Fruit fly (Drosophila melanogaster) whole organism, embryonic: ENCODE data around the gene Slob.

Experiments
- Ada2b ChIP-seq: fragments of 200-800 bp; sonication (Bioruptor generic); IDR thresholded peaks from 2 replicates; pipeline ENCODE4 v1.3.6; 2022; ENCODE audit warnings: missing biosample characterization, missing genetic modification characterization
- CG10147 ChIP-seq: fragments of 200-800 bp; sonication (Bioruptor generic); optimal IDR thresholded peaks from 2 replicates; lab custom pipeline; 2019; ENCODE audit warnings: missing biosample characterization, mild to moderate bottlenecking, missing genetic modification characterization, moderate library complexity
- CG10543 ChIP-seq: fragments of 200-800 bp; sonication (Bioruptor generic); optimal IDR thresholded peaks from 3 replicates; lab custom pipeline; 2017; ENCODE audit warnings: missing biosample characterization, mild to moderate bottlenecking, missing genetic modification characterization, moderate library complexity
- CG15479 ChIP-seq: fragments of 200-800 bp; sonication (Bioruptor generic); optimal IDR thresholded peaks from 3 replicates; lab custom pipeline; 2019; ENCODE audit warnings: missing biosample characterization, mild to moderate bottlenecking, missing genetic modification characterization, moderate library complexity
- CG18011 ChIP-seq: fragments of 200-800 bp; sonication (Bioruptor generic); optimal IDR thresholded peaks from 2 replicates; lab custom pipeline; 2017; ENCODE audit warnings: missing biosample characterization, missing genetic modification characterization, mild to moderate bottlenecking, moderate library complexity, missing genotype
- CG34376 ChIP-seq: fragments of 200-800 bp; sonication (Bioruptor generic); optimal IDR thresholded peaks from 2 replicates; lab custom pipeline; 2018; ENCODE audit warnings: missing biosample characterization, mild to moderate bottlenecking, missing genetic modification characterization
- CG5245 ChIP-seq: fragments of 200-800 bp; sonication (Bioruptor generic); optimal IDR thresholded peaks from 3 replicates; lab custom pipeline; 2016; ENCODE audit warnings: missing biosample characterization, missing genetic modification characterization
- CoRest ChIP-seq: fragments of 200-800 bp; sonication (Bioruptor generic); optimal IDR thresholded peaks from 3 replicates; lab custom pipeline; 2018; ENCODE audit warnings: missing biosample characterization, mild to moderate bottlenecking, missing genetic modification characterization, moderate library complexity
- Deaf1 ChIP-seq: fragments of 200-800 bp; optimal IDR thresholded peaks from 3 replicates; lab custom pipeline; 2019; ENCODE audit warnings: missing biosample characterization, mild to moderate bottlenecking, missing genetic modification characterization, moderate library complexity
- Dref ChIP-seq: fragments of 200-800 bp; sonication (Bioruptor generic); IDR thresholded peaks from 2 replicates; pipeline ENCODE4 v1.3.6; 2022; ENCODE audit warnings: missing biosample characterization, missing genetic modification characterization
- Ets65A ChIP-seq: fragments of 200-800 bp; sonication (Bioruptor generic); peaks from one replicate; lab custom pipeline; 2016; ENCODE audit warnings: missing biosample characterization, missing genetic modification characterization
- GATAe ChIP-seq: fragments of 200-800 bp; sonication (Bioruptor generic); conservative IDR thresholded peaks from 2 replicates; pipeline ENCODE4 v1.3.6; 2022; ENCODE audit warnings: missing biosample characterization, missing genetic modification characterization
- HLH54F ChIP-seq: fragments of 200-800 bp; sonication (Bioruptor generic); optimal IDR thresholded peaks from 3 replicates; lab custom pipeline; 2016; ENCODE audit warnings: missing biosample characterization, missing genetic modification characterization
- Hey ChIP-seq: fragments of 200-800 bp; sonication (Bioruptor generic); optimal IDR thresholded peaks from 3 replicates; lab custom pipeline; 2018; ENCODE audit warnings: missing biosample characterization, mild to moderate bottlenecking, missing genetic modification characterization
- Hmr ChIP-seq: fragments of 200-800 bp; sonication (Bioruptor generic); optimal IDR thresholded peaks from 3 replicates; lab custom pipeline; 2017; ENCODE audit warnings: mild to moderate bottlenecking, missing biosample characterization, missing genetic modification reagents, missing genetic modification characterization
- Hr39 ChIP-seq: fragments of >200 bp; optimal IDR thresholded peaks from 2 replicates; lab custom pipeline; 2017
- Med ChIP-seq: fragments of 200-800 bp; sonication (Bioruptor generic); peaks from one replicate; lab custom pipeline; 2016; ENCODE audit warnings: missing biosample characterization, missing genetic modification characterization, mild to moderate bottlenecking, inconsistent platforms, moderate library complexity
- Optix ChIP-seq: fragments of 200-800 bp; sonication (Bioruptor generic); IDR thresholded peaks from 3 replicates; pipeline ENCODE4 v1.3.6; 2022; ENCODE audit warnings: missing biosample characterization, missing genetic modification characterization
- Pdp1 ChIP-seq, 2 experiments: fragments of 200-800 bp; sonication (Bioruptor generic); optimal IDR thresholded peaks; 3 replicates each; lab custom pipeline; 2016; ENCODE audit warnings: missing biosample characterization in 2 of 2, missing genetic modification characterization in 2 of 2, mild to moderate bottlenecking in 1 of 2, moderate library complexity in 1 of 2
- Scr ChIP-seq: fragments of 200-800 bp; sonication (Bioruptor generic); IDR thresholded peaks from 2 replicates; pipeline ENCODE4 v1.3.6; 2022; ENCODE audit warnings: missing biosample characterization, missing genetic modification characterization; ENCODE audit not compliant: partially characterized antibody
- Vsx1 ChIP-seq: fragments of 200-800 bp; sonication (Bioruptor generic); optimal IDR thresholded peaks from 2 replicates; lab custom pipeline; 2017; ENCODE audit warnings: missing biosample characterization, mild to moderate bottlenecking, missing genetic modification characterization, missing genetic modification reagents
- chinmo ChIP-seq: fragments of 200-800 bp; sonication (Bioruptor generic); IDR thresholded peaks from 4 replicates; pipeline ENCODE4 v1.3.6; 2022; ENCODE audit warnings: missing biosample characterization, missing genetic modification characterization; ENCODE audit not compliant: partially characterized antibody
- ci ChIP-seq: fragments of 200-800 bp; sonication (Bioruptor generic); IDR thresholded peaks from 3 replicates; pipeline ENCODE4 v1.3.6; 2022; ENCODE audit warnings: missing biosample characterization, missing genetic modification characterization
- cwo ChIP-seq: fragments of 200-800 bp; sonication (Bioruptor generic); optimal IDR thresholded peaks from 3 replicates; lab custom pipeline; 2017; ENCODE audit warnings: missing biosample characterization, missing genetic modification characterization, mild to moderate bottlenecking, moderate library complexity, missing genetic modification reagents
- exex ChIP-seq: fragments of 200-800 bp; sonication (Bioruptor generic); optimal IDR thresholded peaks from 4 replicates; lab custom pipeline; 2018; ENCODE audit warnings: missing biosample characterization, mild to moderate bottlenecking, missing genetic modification characterization, moderate library complexity
- lab ChIP-seq: fragments of 200-800 bp; sonication (Bioruptor generic); optimal IDR thresholded peaks from 3 replicates; lab custom pipeline; 2017; ENCODE audit warnings: missing biosample characterization, missing genetic modification characterization, mild to moderate bottlenecking, moderate library complexity, missing genetic modification reagents
- mirr ChIP-seq: fragments of 200-800 bp; sonication (Bioruptor generic); optimal IDR thresholded peaks from 3 replicates; lab custom pipeline; 2018; ENCODE audit warnings: missing biosample characterization, mild to moderate bottlenecking, missing genetic modification characterization
- pnt ChIP-seq: fragments of 200-800 bp; sonication (Bioruptor generic); optimal IDR thresholded peaks from 3 replicates; lab custom pipeline; 2016; ENCODE audit warnings: missing biosample characterization, missing genetic modification characterization
- prd ChIP-seq, 3 experiments: fragments of >200 bp in 2 of 3; fragments of 200-800 bp in 1 of 3; sonication (Bioruptor generic) in 1 of 3; optimal IDR thresholded peaks in 2 of 3; IDR thresholded peaks in 1 of 3; 2 replicates in 2 of 3; 3 replicates in 1 of 3; pipeline versions ENCODE4 v1.3.6 to Lab custom; 2017 to 2022; ENCODE audit warnings: missing biosample characterization in 1 of 3, missing genetic modification characterization in 1 of 3
- pros ChIP-seq: fragments of 200-800 bp; sonication (Bioruptor generic); optimal IDR thresholded peaks from 3 replicates; lab custom pipeline; 2019; ENCODE audit warnings: missing biosample characterization, mild to moderate bottlenecking, missing genetic modification characterization, moderate library complexity
- sug ChIP-seq: fragments of 200-800 bp; optimal IDR thresholded peaks from 2 replicates; lab custom pipeline; 2019; ENCODE audit warnings: missing biosample characterization, mild to moderate bottlenecking, missing genetic modification characterization, moderate library complexity
- tap ChIP-seq: fragments of 200-800 bp; optimal IDR thresholded peaks from 3 replicates; lab custom pipeline; 2019; ENCODE audit warnings: missing biosample characterization, mild to moderate bottlenecking, missing genetic modification characterization, moderate library complexity
- tx ChIP-seq: fragments of 200-800 bp; sonication (Bioruptor generic); optimal IDR thresholded peaks from 2 replicates; lab custom pipeline; 2016; ENCODE audit warnings: missing biosample characterization, missing genetic modification characterization
- wek ChIP-seq: fragments of 200-800 bp; sonication (Bioruptor generic); optimal IDR thresholded peaks from 3 replicates; lab custom pipeline; 2018; ENCODE audit warnings: missing biosample characterization, mild to moderate bottlenecking, missing genetic modification characterization, moderate library complexity

The Slob gene

DNA sequence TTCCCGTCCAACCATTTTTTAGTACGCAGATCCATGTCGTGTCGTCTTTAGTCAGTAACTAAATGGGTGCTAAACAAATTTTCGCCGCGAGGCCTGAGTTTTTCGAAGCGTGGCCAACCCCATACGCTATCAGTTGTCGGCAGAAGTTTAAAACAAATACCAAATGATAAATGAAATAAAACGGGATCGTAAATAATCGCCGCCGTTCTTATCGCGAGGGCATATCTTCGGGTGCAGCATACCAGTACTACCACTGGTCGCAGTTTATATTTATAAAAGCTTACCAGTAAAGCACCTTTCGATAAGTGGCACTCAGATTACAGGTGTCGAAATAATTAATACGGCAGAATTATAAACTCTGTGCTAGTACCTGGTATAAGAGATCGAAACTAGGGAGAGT, 10.4 kb upstream of the Slob start (continued):
- peak; percentile 33 for TF ChIP-seq Med (GFP tag; lab: Kevin White, UChicago)
- no peak for TF ChIP-seq Ada2b (GFP tag; lab: Robert Waterston, UW)
- TF ChIP-seq Hr39 (lab: Kevin White, UChicago) = no peak
- peak; percentile 83 for TF ChIP-seq lab (GFP tag; lab: Kevin White, UChicago)
- peak; percentile 97 for TF ChIP-seq CG34376

- TF ChIP-seq CG5245 (GFP tag; lab: Kevin White, UChicago) = no peak
- TF ChIP-seq exex (tag; lab: Kevin White, UChicago) = peak; percentile 63
- no peak for TF ChIP-seq Dref (GFP tag; lab: Robert Waterston, UW)
- TF ChIP-seq mirr (GFP tag; lab: Kevin White, UChicago) = peak; percentile 85
- TF ChIP-seq tx = no peak
- no peak for TF ChIP-seq ci
- peak in 1 of 2 experiments; percentile 26 for TF ChIP-seq Pdp1 (GFP tag; optimal IDR thresholded peaks at IDR 0.05; lab: Kevin White, UChicago)
- no peak for TF ChIP-seq tap (tag; lab: Kevin White, UChicago)
- TF ChIP-seq Optix (GFP tag; lab: Robert Waterston, UW) = no peak
These were observed 5.4 kb upstream of the Slob start for dm6 chr2L:7680298-7680697.

dm6 chr2L:7678095-7678784, 3.4 kb upstream of the Slob start:
- TF ChIP-seq Hmr (GFP tag; lab: Kevin White, UChicago) = peak; percentile 50
- TF ChIP-seq CG10147 (GFP tag; lab: Kevin White, UChicago) = peak; percentile 15
- TF ChIP-seq wek = no peak
- TF ChIP-seq CG10543 (GFP tag; lab: Kevin White, UChicago) = peak; percentile 33
- peak; percentile 8 for TF ChIP-seq Vsx1 (GFP tag; lab: Kevin White, UChicago)
- no peak for TF ChIP-seq CoRest
- 0 out of 4 replicates have a peak, but pooled peaks have one; percentile 68 for TF ChIP-seq chinmo (GFP tag; lab: Robert Waterston, UW)
- TF ChIP-seq Ets65A (GFP tag; lab: Kevin White, UChicago) = peak; percentile 55
- no peak for TF ChIP-seq CG18011 (GFP tag; lab: Kevin White, UChicago)
- peak; percentile 85 for TF ChIP-seq CG15479 (GFP tag; lab: Kevin White, UChicago)
- peak; percentile 32 for TF ChIP-seq Hey (tag; lab: Kevin White, UChicago)
- no peak for TF ChIP-seq pnt (GFP tag; lab: Kevin White, UChicago)
- TF ChIP-seq Deaf1 (tag; lab: Kevin White, UChicago) = peak; percentile 16
- peak; percentile 18 for TF ChIP-seq mirr (GFP tag; lab: Kevin White, UChicago)
- TF ChIP-seq GATAe (GFP tag; lab: Robert Waterston, UW) = peak; percentile 43
- peak; percentile 22 for TF ChIP-seq sug (tag; lab: Kevin White, UChicago)
- TF ChIP-seq, all 482 proteins: peak for 12

DNA sequence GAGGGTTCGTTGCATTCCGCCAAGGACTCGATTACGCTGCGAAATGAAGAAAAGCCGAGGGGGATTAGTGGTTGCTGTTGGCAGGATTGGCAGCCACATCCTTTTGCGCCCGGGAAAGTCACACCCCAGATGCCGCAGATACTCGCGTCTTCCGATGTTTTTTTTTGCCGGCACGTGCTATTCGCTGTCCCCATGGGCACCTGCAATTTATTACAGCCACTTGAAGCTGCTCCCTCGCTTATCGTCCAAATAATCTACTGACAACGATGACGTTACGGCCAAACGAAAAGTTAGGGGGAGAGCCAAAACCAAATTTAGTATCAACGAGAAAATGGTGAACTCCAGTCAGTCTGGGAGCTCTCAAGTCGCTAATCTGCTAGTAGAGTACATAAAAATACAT, 2.1 kb upstream of the Slob start:
- TF ChIP-seq HLH54F (GFP tag; lab: Kevin White, UChicago) (no peak), prd (optimal IDR thresholded peaks at IDR 0.05; lab: Kevin White, UChicago) (no peak), prd (GFP tag; IDR thresholded peaks at IDR 0.05; lab: Robert Waterston, UW) (no peak), Scr (GFP tag; lab: Robert Waterston, UW) (no peak), chinmo (GFP tag; lab: Robert Waterston, UW) (peak; percentile 54; the same call in 1 of the 4 replicates), cwo (GFP tag; lab: Kevin White, UChicago) (peak; percentile 55), pros (GFP tag; lab: Kevin White, UChicago) (no peak)
- TF ChIP-seq, all 482 proteins: peak for 2
